Fruit fly (Drosophila melanogaster): ENCODE results near the gene Ide.

The Ide gene

dm6 chr3L:20399550-20400109 is 23.9 kb upstream of the Ide start (continued):
- TF ChIP-seq eg (GFP tag; IDR thresholded peaks at IDR 0.05) (peak; percentile 87), Smox (GFP tag; optimal IDR thresholded peaks at IDR 0.05) (peak; percentile 92), CG4318 (GFP tag; optimal IDR thresholded peaks at IDR 0.05) (peak; percentile 87), Hr39 (GFP tag; optimal IDR thresholded peaks at IDR 0.05) (peak; percentile 91), CG8632 (GFP tag; optimal IDR thresholded peaks at IDR 0.05) (peak; percentile 91), CG6808 (GFP tag; optimal IDR thresholded peaks at IDR 0.05) (peak; percentile 89), CG34406 (GFP tag; optimal IDR thresholded peaks at IDR 0.05) (peak; percentile 94), CG11762 (GFP tag; optimal IDR thresholded peaks at IDR 0.05; ENCODE audit: insufficient read depth) (peak; percentile 86), Eip78C (GFP tag) (peak; percentile 99), achi (GFP tag; optimal IDR thresholded peaks at IDR 0.05) (peak; percentile 92), CG6163 (GFP tag; IDR thresholded peaks at IDR 0.05) (peak; percentile 84), CG32006 (GFP tag; optimal IDR thresholded peaks at IDR 0.05) (peak; percentile 96), acj6 (GFP tag; optimal IDR thresholded peaks at IDR 0.05) (peak; percentile 95), net (GFP tag; optimal IDR thresholded peaks at IDR 0.05) (peak; percentile 95), CG15336 (GFP tag; IDR thresholded peaks at IDR 0.05) (peak; percentile 92), Gug (GFP tag; IDR thresholded peaks at IDR 0.05) (peak; percentile 85)

dm6 chr3L:20398243-20399222 is 22.8 kb upstream of the Ide start:
- TF ChIP-seq CG31627 (GFP tag; optimal IDR thresholded peaks at IDR 0.05) (peak; percentile 61), eg (GFP tag; IDR thresholded peaks at IDR 0.05) (peak; percentile 77), CG32006 (GFP tag; optimal IDR thresholded peaks at IDR 0.05) (peak; percentile 95), pdm3 (GFP tag; optimal IDR thresholded peaks at IDR 0.05) (peak; percentile 85), esn (GFP tag; optimal IDR thresholded peaks at IDR 0.05) (peak; percentile 79), OdsH (GFP tag; optimal IDR thresholded peaks at IDR 0.05) (peak; percentile 79), Smox (GFP tag; optimal IDR thresholded peaks at IDR 0.05) (peak; percentile 75), acj6 (GFP tag; optimal IDR thresholded peaks at IDR 0.05) (peak; percentile 81), CG4318 (GFP tag; optimal IDR thresholded peaks at IDR 0.05) (peak; percentile 88), lz (GFP tag; optimal IDR thresholded peaks at IDR 0.05) (peak; percentile 78), dsx (GFP tag; optimal IDR thresholded peaks at IDR 0.05; ENCODE audit: poor library complexity, severe bottlenecking) (peak; percentile 67), CG7368 (GFP tag; optimal IDR thresholded peaks at IDR 0.05) (peak; percentile 74), CG11294 (GFP tag; IDR thresholded peaks at IDR 0.05) (peak; percentile 65; the same call in 1 of the 2 replicates), CG10631 (GFP tag; optimal IDR thresholded peaks at IDR 0.05) (peak; percentile 82), CG3032 (tag; optimal IDR thresholded peaks at IDR 0.05) (peak; percentile 72), net (GFP tag; optimal IDR thresholded peaks at IDR 0.05) (peak; percentile 81), fd85E (GFP tag; optimal IDR thresholded peaks at IDR 0.05) (peak; percentile 2), fd59A (GFP tag; optimal IDR thresholded peaks at IDR 0.05) (peak; percentile 75), CG6854 (GFP tag; optimal IDR thresholded peaks at IDR 0.05) (peak; percentile 2), Sox14 (GFP tag; optimal IDR thresholded peaks at IDR 0.05) (peak; percentile 77), ss (GFP tag; optimal IDR thresholded peaks at IDR 0.05) (peak in 1 of 2 experiments; percentile 54), CG11762 (GFP tag; optimal IDR thresholded peaks at IDR 0.05; ENCODE audit: insufficient read depth) (peak; percentile 77), Sox102F (GFP tag; optimal IDR thresholded peaks at IDR 0.05) (peak; percentile 78), vri (GFP tag; optimal IDR thresholded peaks at IDR 0.05) (peak; percentile 39), CG16779 (tag; optimal IDR thresholded peaks at IDR 0.05) (peak; percentile 69), cyc (GFP tag; optimal IDR thresholded peaks at IDR 0.05) (peak; percentile 59), CG8632 (GFP tag; optimal IDR thresholded peaks at IDR 0.05) (peak; percentile 79), fkh (GFP tag; optimal IDR thresholded peaks at IDR 0.05) (peak; percentile 62), Eip93F (GFP tag; optimal IDR thresholded peaks at IDR 0.05) (peak; percentile 11), Gug (GFP tag; IDR thresholded peaks at IDR 0.05) (peak; percentile 52; the same call in 1 of the 2 replicates), CG11902 (GFP tag; optimal IDR thresholded peaks at IDR 0.05) (peak; percentile 62), CG8319 (GFP tag; optimal IDR thresholded peaks at IDR 0.05) (peak; percentile 69), svp (GFP tag) (peak; percentile 89), CG1621 (tag; optimal IDR thresholded peaks at IDR 0.05) (peak; percentile 39), spab (GFP tag; optimal IDR thresholded peaks at IDR 0.05) (peak; percentile 71), Eip78C (GFP tag) (peak; percentile 95), CG8119 (GFP tag; IDR thresholded peaks at IDR 0.05) (peak; percentile 76), Hr39 (GFP tag; optimal IDR thresholded peaks at IDR 0.05) (peak; percentile 65), CG6808 (GFP tag; optimal IDR thresholded peaks at IDR 0.05) (peak; percentile 65), CG6163 (GFP tag; IDR thresholded peaks at IDR 0.05) (peak; percentile 64), Ets96B (tag; optimal IDR thresholded peaks at IDR 0.05) (peak; percentile 79)

Data from whole organism, prepupa.